Worm (Caenorhabditis elegans) whole organism, L4 larva: ENCODE measurements around the gene T12B3.3.

ENCODE experiments used
- dmd-6 ChIP-seq: fragments of 200-800 bp; sonication (Bioruptor generic); IDR thresholded peaks from 2 replicates; pipeline ENCODE4 v1.3.6; 2022; ENCODE audit warnings: missing genetic modification reagents, missing genetic modification characterization, missing compliant biosample characterization
- fos-1 ChIP-seq: fragments of 150-350 bp; optimal IDR thresholded peaks from 2 replicates; lab custom pipeline; 2014; ENCODE audit warnings: missing biosample characterization, missing genetic modification characterization
- gei-8 ChIP-seq: fragments of 200-800 bp; sonication (Bioruptor generic); optimal IDR thresholded peaks from 2 replicates; lab custom pipeline; 2018; ENCODE audit warnings: mild to moderate bottlenecking, missing genetic modification characterization, missing compliant biosample characterization
- hif-1 ChIP-seq, 2 experiments: sonication (generic microtip); optimal IDR thresholded peaks; 2 replicates each; lab custom pipeline; 2016 to 2017; ENCODE audit warnings: missing compliant biosample characterization in 2 of 2, missing genetic modification characterization in 2 of 2, missing genetic modification reagents in 2 of 2, missing genotype in 2 of 2, mild to moderate bottlenecking in 1 of 2
- hlh-30 ChIP-seq: sonication (generic microtip); optimal IDR thresholded peaks from 2 replicates; lab custom pipeline; 2017; ENCODE audit warnings: antibody characterized with exemption, mild to moderate bottlenecking, missing genetic modification characterization, missing compliant biosample characterization; ENCODE audit not compliant: insufficient read depth
- mep-1 ChIP-seq: fragments of 150-350 bp; sonication (generic microtip); optimal IDR thresholded peaks from 3 replicates; lab custom pipeline; 2014; ENCODE audit warnings: missing biosample characterization, missing genetic modification characterization
- nhr-10 ChIP-seq: fragments of 150-350 bp; optimal IDR thresholded peaks from 2 replicates; lab custom pipeline; 2014; ENCODE audit warnings: missing biosample characterization, missing genetic modification characterization
- nhr-11 ChIP-seq: fragments of 150-350 bp; optimal IDR thresholded peaks from 2 replicates; lab custom pipeline; 2014; ENCODE audit warnings: missing biosample characterization, missing genetic modification characterization
- nhr-76 ChIP-seq: fragments of 150-350 bp; optimal IDR thresholded peaks from 2 replicates; lab custom pipeline; 2014; ENCODE audit warnings: missing biosample characterization, missing genetic modification characterization

ce11 chrIV:7344020-7344419 is 30.9 kb upstream of the T12B3.3 start:
- TF ChIP-seq mep-1 (tag; lab: Kevin White, UChicago) (no peak), nhr-11 (tag; lab: Kevin White, UChicago) (no peak), hif-1 (tag; optimal IDR thresholded peaks at IDR 0.05; lab: Kevin White, UChicago) (no peak), dmd-6 (peak; percentile 37), gei-8 (GFP tag; lab: Kevin White, UChicago) (no peak), fos-1 (tag; lab: Kevin White, UChicago) (no peak), hlh-30 (no peak), nhr-76 (no peak), nhr-10 (tag; lab: Kevin White, UChicago) (no peak)
